Worm (Caenorhabditis elegans) whole organism, L4 larva: ENCODE results near the gene Y59E1A.4.

Experiments used
- ZK546.5 ChIP-seq, 2 experiments: sonication (generic microtip); optimal IDR thresholded peaks; 2 replicates each; lab custom pipeline; 2017; ENCODE audit warnings: missing biosample characterization in 2 of 2, missing genetic modification characterization in 2 of 2
- aha-1 ChIP-seq: fragments of 150-350 bp; peaks from one replicate; lab custom pipeline; 2014; ENCODE audit warnings: missing biosample characterization, missing genetic modification characterization
- aly-2 ChIP-seq: sonication (generic microtip); optimal IDR thresholded peaks from 2 replicates; lab custom pipeline; 2018; ENCODE audit warnings: missing biosample characterization, missing genetic modification characterization
- ama-1 ChIP-seq: fragments of 150-350 bp; optimal IDR thresholded peaks from 2 replicates; lab custom pipeline; 2014; ENCODE audit warnings: inconsistent platforms, mixed read lengths
- attf-4 ChIP-seq: sonication (generic microtip); optimal IDR thresholded peaks from 3 replicates; lab custom pipeline; 2017; ENCODE audit warnings: missing biosample characterization, missing genetic modification characterization
- ceh-32 ChIP-seq: sonication (generic microtip); optimal IDR thresholded peaks from 2 replicates; lab custom pipeline; 2016; ENCODE audit warnings: mild to moderate bottlenecking, missing genetic modification characterization, missing compliant biosample characterization; ENCODE audit not compliant: poor library complexity
- ceh-82 ChIP-seq: sonication (generic microtip); optimal IDR thresholded peaks from 2 replicates; lab custom pipeline; 2017; ENCODE audit warnings: missing biosample characterization, missing genetic modification characterization
- dve-1 ChIP-seq: sonication (generic microtip); optimal IDR thresholded peaks from 2 replicates; lab custom pipeline; 2017; ENCODE audit warnings: antibody characterized with exemption, mild to moderate bottlenecking, missing genetic modification characterization, missing compliant biosample characterization; ENCODE audit not compliant: insufficient read depth
- nhr-28 ChIP-seq: fragments of 150-350 bp; optimal IDR thresholded peaks from 2 replicates; lab custom pipeline; 2014; ENCODE audit warnings: missing biosample characterization, missing genetic modification characterization
- nhr-48 ChIP-seq: sonication (generic microtip); optimal IDR thresholded peaks from 2 replicates; lab custom pipeline; 2016; ENCODE audit warnings: mild to moderate bottlenecking, missing genetic modification characterization, missing compliant biosample characterization
- spr-3 ChIP-seq: fragments of 200-800 bp; sonication (Bioruptor generic); optimal IDR thresholded peaks from 2 replicates; lab custom pipeline; 2018; ENCODE audit warnings: mild to moderate bottlenecking, missing genetic modification characterization, missing compliant biosample characterization
- unc-62 ChIP-seq, 3 experiments: fragments of 150-350 bp in 1 of 3; sonication (generic microtip); optimal IDR thresholded peaks in 2 of 3; peaks in 1 of 3; 1 replicate in 1 of 3; 2 replicates in 2 of 3; lab custom pipeline; 2014 to 2017; ENCODE audit warnings: missing biosample characterization in 3 of 3, missing genetic modification characterization in 3 of 3, missing genetic modification reagents in 3 of 3, missing genotype in 1 of 3
- zip-11 ChIP-seq: fragments of 200-800 bp; sonication (Bioruptor generic); IDR thresholded peaks from 2 replicates; pipeline ENCODE4 v1.3.6; 2022; ENCODE audit warnings: missing genetic modification characterization, missing compliant biosample characterization
- ztf-11 ChIP-seq: fragments of 150-350 bp; optimal IDR thresholded peaks from 2 replicates; lab custom pipeline; 2014; ENCODE audit warnings: missing biosample characterization, missing genetic modification characterization

- no peak for TF ChIP-seq aha-1 (tag; lab: Kevin White, UChicago)
- TF ChIP-seq ceh-82 (tag; lab: Kevin White, UChicago), result no peak
- TF ChIP-seq ceh-32, result no peak
- TF ChIP-seq aly-2 (tag; lab: Kevin White, UChicago), result no peak
- TF ChIP-seq ama-1 (lab: Kevin White, UChicago), result no peak
- TF ChIP-seq zip-11 (GFP tag; lab: Robert Waterston, UW), result no peak
- no peak for TF ChIP-seq attf-4
- TF ChIP-seq ztf-11 (tag; lab: Kevin White, UChicago), result no peak
- TF ChIP-seq unc-62 (GFP tag; optimal IDR thresholded peaks at IDR 0.05 in 1 of 2; lab: Kevin White, UChicago), result peak in 1 of 2 experiments; percentile 51
- no peak for TF ChIP-seq unc-62 (tag; optimal IDR thresholded peaks at IDR 0.05; lab: Kevin White, UChicago)
- no peak for TF ChIP-seq nhr-48 (tag; lab: Kevin White, UChicago)
- no peak for TF ChIP-seq spr-3 (GFP tag; lab: Kevin White, UChicago)
- TF ChIP-seq ZK546.5 (tag; optimal IDR thresholded peaks at IDR 0.05; lab: Kevin White, UChicago), result no peak
- no peak for TF ChIP-seq dve-1
- TF ChIP-seq nhr-28 (tag; lab: Kevin White, UChicago), result no peak
Observed at ce11 chrX:1915022-1915421, 24.8 kb downstream of the Y59E1A.4 start, which contains the start of gene rgs-9.
